Fruit fly (Drosophila melanogaster) whole organism, embryonic: Measurements from ENCODE around the gene CG32437.

Source experiments
- CG14860 ChIP-seq: fragments of 200-800 bp; sonication (Bioruptor generic); IDR thresholded peaks from 3 replicates; pipeline ENCODE4 v1.3.6; 2022; ENCODE audit warnings: missing biosample characterization, missing genetic modification characterization; ENCODE audit not compliant: partially characterized antibody
- CG6683 ChIP-seq: fragments of 200-800 bp; sonication (Bioruptor generic); optimal IDR thresholded peaks from 2 replicates; lab custom pipeline; 2017; ENCODE audit warnings: missing biosample characterization, mild to moderate bottlenecking, missing genetic modification characterization, missing genetic modification reagents
- MESR4 ChIP-seq: fragments of 200-800 bp; sonication (Bioruptor generic); optimal IDR thresholded peaks from 2 replicates; lab custom pipeline; 2018; ENCODE audit warnings: missing biosample characterization, mild to moderate bottlenecking, missing genetic modification characterization, moderate library complexity
- br ChIP-seq: fragments of >200 bp; optimal IDR thresholded peaks from 2 replicates; lab custom pipeline; 2017
- disco-r ChIP-seq: fragments of 200-800 bp; sonication (Bioruptor generic); optimal IDR thresholded peaks from 2 replicates; lab custom pipeline; 2016; ENCODE audit warnings: missing biosample characterization, missing genetic modification characterization

DNA sequence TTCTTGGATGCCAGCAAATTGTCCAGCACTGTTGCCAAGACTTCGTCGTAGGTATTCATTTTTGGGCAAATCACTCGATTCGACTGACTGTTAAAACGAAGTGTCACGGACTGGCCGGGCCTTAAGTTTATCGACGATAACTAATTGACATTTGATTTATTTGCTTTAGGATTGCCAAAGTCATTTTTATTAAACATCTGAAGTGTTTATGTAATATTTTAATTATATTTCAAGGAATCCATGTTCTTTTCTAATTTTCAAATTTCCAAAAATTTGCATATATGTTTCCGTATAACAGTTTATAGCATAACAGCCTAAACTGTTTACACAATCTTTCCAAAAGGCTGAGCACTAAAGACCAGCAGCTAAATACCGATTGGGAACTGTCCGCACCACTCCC, 49.2 kb downstream of the CG32437 start, which contains the start of gene sa:
- TF ChIP-seq CG6683 (no peak), MESR4 (GFP tag; lab: Kevin White, UChicago) (no peak), CG14860 (GFP tag; lab: Robert Waterston, UW) (no peak), br (lab: Kevin White, UChicago) (no peak), disco-r (GFP tag; lab: Kevin White, UChicago) (no peak)
